ENCODE assay signal across 5 fruit fly cellular contexts in genomic region chr3L:9136976-9137954, dm6.
TF ChIP-seq lines count a peak whose summit lies in the region.

Gene Use1, minus strand, starts transcription at chr3L:9137181.
Gene nwk, plus strand, starts transcription at chr3L:9137860.

- peak; percentile 51 for TF ChIP-seq CTCF in whole organism, embryonic (GFP tag; optimal IDR thresholded peaks at IDR 0.05; lab: Kevin White, UChicago)

TF ChIP-seq in whole organism, adult, 20 proteins besides CTCF, POLR2A, EP300 and RAD21 (continues in another document):
- peak; percentile 23 for TF ChIP-seq cic (GFP tag; optimal IDR thresholded peaks at IDR 0.05; lab: Kevin White, UChicago)
- TF ChIP-seq CG7045 (GFP tag; optimal IDR thresholded peaks at IDR 0.05; lab: Kevin White, UChicago) = no peak
- no peak for TF ChIP-seq pad (GFP tag; optimal IDR thresholded peaks at IDR 0.05; lab: Kevin White, UChicago)
- no peak for TF ChIP-seq Hr96 (GFP tag; optimal IDR thresholded peaks at IDR 0.05; lab: Kevin White, UChicago)
- TF ChIP-seq bab1 (GFP tag; optimal IDR thresholded peaks at IDR 0.05; lab: Kevin White, UChicago) = peak; percentile 20
- no peak for TF ChIP-seq CG7101 (tag; optimal IDR thresholded peaks at IDR 0.05; lab: Kevin White, UChicago)
- no peak for TF ChIP-seq Crg-1 (GFP tag; optimal IDR thresholded peaks at IDR 0.05; lab: Kevin White, UChicago)
- no peak for TF ChIP-seq CG14711 (tag; optimal IDR thresholded peaks at IDR 0.05; lab: Kevin White, UChicago)
- peak; percentile 64 for TF ChIP-seq ovo (GFP tag; optimal IDR thresholded peaks at IDR 0.05; lab: Kevin White, UChicago)
- TF ChIP-seq CG1620 (GFP tag; optimal IDR thresholded peaks at IDR 0.05; lab: Kevin White, UChicago) = no peak
- TF ChIP-seq CG5204 (GFP tag; optimal IDR thresholded peaks at IDR 0.05; lab: Kevin White, UChicago) = no peak
- TF ChIP-seq CG12768 (GFP tag; optimal IDR thresholded peaks at IDR 0.05; lab: Kevin White, UChicago) = no peak
- TF ChIP-seq Clk (GFP tag; optimal IDR thresholded peaks at IDR 0.05; lab: Kevin White, UChicago) = no peak
- no peak for TF ChIP-seq kay (GFP tag; lab: Kevin White, UChicago; ENCODE audit: borderline replicate concordance)
- peak; percentile 12 for TF ChIP-seq Mnt (GFP tag; optimal IDR thresholded peaks at IDR 0.05; lab: Kevin White, UChicago)
- TF ChIP-seq toe (GFP tag; optimal IDR thresholded peaks at IDR 0.05; lab: Kevin White, UChicago) = no peak
- TF ChIP-seq CG11617 (GFP tag; optimal IDR thresholded peaks at IDR 0.05; lab: Kevin White, UChicago) = peak; percentile 3
- no peak for TF ChIP-seq cnc (optimal IDR thresholded peaks at IDR 0.05; lab: Kevin White, UChicago)
- peak; percentile 54 for TF ChIP-seq tj (GFP tag; optimal IDR thresholded peaks at IDR 0.05; lab: Kevin White, UChicago)

TF ChIP-seq in whole organism, embryonic, 481 proteins besides CTCF, POLR2A, EP300 and RAD21 (continues in another document):
- peak; percentile 46 for TF ChIP-seq gem (tag; optimal IDR thresholded peaks at IDR 0.05; lab: Kevin White, UChicago)
- TF ChIP-seq ftz-f1 (GFP tag; optimal IDR thresholded peaks at IDR 0.05; lab: Kevin White, UChicago) = no peak
- TF ChIP-seq row (GFP tag; IDR thresholded peaks at IDR 0.05; lab: Robert Waterston, UW) = peak; percentile 43
- TF ChIP-seq MBD-R2 (GFP tag; IDR thresholded peaks at IDR 0.05; lab: Robert Waterston, UW) = peak; percentile 60; the same call in 1 of the 2 replicates
- no peak for TF ChIP-seq Max (GFP tag; optimal IDR thresholded peaks at IDR 0.05; lab: Kevin White, UChicago)
- peak; percentile 58 for TF ChIP-seq CG34376 (GFP tag; optimal IDR thresholded peaks at IDR 0.05; lab: Kevin White, UChicago)
- TF ChIP-seq cwo (GFP tag; optimal IDR thresholded peaks at IDR 0.05; lab: Kevin White, UChicago) = peak; percentile 60
- no peak for TF ChIP-seq sc (optimal IDR thresholded peaks at IDR 0.05; lab: Kevin White, UChicago)
- TF ChIP-seq sc (GFP tag; optimal IDR thresholded peaks at IDR 0.05; lab: Kevin White, UChicago) = no peak
- TF ChIP-seq Lhr (GFP tag; optimal IDR thresholded peaks at IDR 0.05; lab: Kevin White, UChicago) = peak; percentile 65
- TF ChIP-seq vvl (GFP tag; IDR thresholded peaks at IDR 0.05; lab: Robert Waterston, UW) = peak; percentile 35; the same call in 1 of the 2 replicates
- no peak for TF ChIP-seq CG12219 (GFP tag; optimal IDR thresholded peaks at IDR 0.05; lab: Kevin White, UChicago)
- TF ChIP-seq pzg (GFP tag; optimal IDR thresholded peaks at IDR 0.05; lab: Kevin White, UChicago) = peak; percentile 65
- peak; percentile 85 for TF ChIP-seq ewg (GFP tag; optimal IDR thresholded peaks at IDR 0.05; lab: Kevin White, UChicago)
- peak; percentile 8 for TF ChIP-seq pho (GFP tag; optimal IDR thresholded peaks at IDR 0.05; lab: Kevin White, UChicago)
- peak; percentile 21 for TF ChIP-seq CG2120 (GFP tag; optimal IDR thresholded peaks at IDR 0.05; lab: Kevin White, UChicago)
- no peak for TF ChIP-seq cad (GFP tag; optimal IDR thresholded peaks at IDR 0.05; lab: Kevin White, UChicago)
- 0 out of 2 replicates have a peak, but pooled peaks have one; percentile 5 for TF ChIP-seq NFAT (GFP tag; IDR thresholded peaks at IDR 0.05; lab: Robert Waterston, UW)

TF ChIP-seq in whole organism, prepupa, 60 proteins besides CTCF, POLR2A, EP300 and RAD21:
- TF ChIP-seq Eip78C (GFP tag; lab: Kevin White, UChicago) = peak; percentile 31
- TF ChIP-seq CG6854 (GFP tag; optimal IDR thresholded peaks at IDR 0.05; lab: Kevin White, UChicago) = no peak
- TF ChIP-seq Sox14 (GFP tag; optimal IDR thresholded peaks at IDR 0.05; lab: Kevin White, UChicago) = peak; percentile 26
- TF ChIP-seq fd59A (GFP tag; optimal IDR thresholded peaks at IDR 0.05; lab: Kevin White, UChicago) = no peak
- no peak for TF ChIP-seq eg (GFP tag; IDR thresholded peaks at IDR 0.05; lab: Robert Waterston, UW)
- TF ChIP-seq CG34406 (GFP tag; optimal IDR thresholded peaks at IDR 0.05; lab: Kevin White, UChicago) = no peak
- peak; percentile 32 for TF ChIP-seq svp (GFP tag; lab: Kevin White, UChicago)

TF ChIP-seq in whole organism, pupa, 21 proteins besides CTCF, POLR2A, EP300 and RAD21:
- peak; percentile 67 for TF ChIP-seq D1 (tag; optimal IDR thresholded peaks at IDR 0.05; lab: Kevin White, UChicago)
- TF ChIP-seq CG8301 (tag; optimal IDR thresholded peaks at IDR 0.05; lab: Kevin White, UChicago) = no peak

TF ChIP-seq in whole organism, wandering third instar larva, 38 proteins besides CTCF, POLR2A, EP300 and RAD21:
- TF ChIP-seq Dif (GFP tag; optimal IDR thresholded peaks at IDR 0.05; lab: Kevin White, UChicago; ENCODE audit: partially characterized antibody) (peak; percentile 29), tai (GFP tag; optimal IDR thresholded peaks at IDR 0.05; lab: Kevin White, UChicago) (peak; percentile 11), sv (GFP tag; optimal IDR thresholded peaks at IDR 0.05; lab: Kevin White, UChicago) (no peak), dl (GFP tag; optimal IDR thresholded peaks at IDR 0.05; lab: Kevin White, UChicago; ENCODE audit: insufficient read depth in 1 of 2, partially characterized antibody in 2 of 2) (peak in 1 of 2 experiments; percentile 16), dsf (GFP tag; optimal IDR thresholded peaks at IDR 0.05; lab: Kevin White, UChicago; ENCODE audit: borderline replicate concordance) (no peak), h (GFP tag; optimal IDR thresholded peaks at IDR 0.05; lab: Kevin White, UChicago) (peak; percentile 1), Vsx2 (GFP tag; optimal IDR thresholded peaks at IDR 0.05; lab: Kevin White, UChicago; ENCODE audit: partially characterized antibody) (no peak), pan (optimal IDR thresholded peaks at IDR 0.05; lab: Kevin White, UChicago) (no peak), Dfd (GFP tag; optimal IDR thresholded peaks at IDR 0.05; lab: Kevin White, UChicago) (no peak), Abd-B (GFP tag; optimal IDR thresholded peaks at IDR 0.05; lab: Kevin White, UChicago) (no peak), CG9705 (GFP tag; optimal IDR thresholded peaks at IDR 0.05; lab: Kevin White, UChicago) (no peak), Myc (optimal IDR thresholded peaks at IDR 0.05; lab: Kevin White, UChicago) (peak; percentile 18), N (GFP tag; optimal IDR thresholded peaks at IDR 0.05; lab: Kevin White, UChicago) (no peak), lola (GFP tag; optimal IDR thresholded peaks at IDR 0.05; lab: Kevin White, UChicago) (no peak), fru (GFP tag; optimal IDR thresholded peaks at IDR 0.05; lab: Kevin White, UChicago) (no peak), Rel (GFP tag; optimal IDR thresholded peaks at IDR 0.05; lab: Kevin White, UChicago) (no peak), Rel (tag; optimal IDR thresholded peaks at IDR 0.05; lab: Kevin White, UChicago) (peak; percentile 17), brk (GFP tag; optimal IDR thresholded peaks at IDR 0.05; lab: Kevin White, UChicago) (no peak), foxo (GFP tag; optimal IDR thresholded peaks at IDR 0.05; lab: Kevin White, UChicago) (no peak), CrebA (GFP tag; optimal IDR thresholded peaks at IDR 0.05; lab: Kevin White, UChicago; ENCODE audit: borderline replicate concordance) (no peak)
